Worm (Caenorhabditis elegans): ENCODE data around the gene ZK632.9.

ZK632.9 gene

DNA sequence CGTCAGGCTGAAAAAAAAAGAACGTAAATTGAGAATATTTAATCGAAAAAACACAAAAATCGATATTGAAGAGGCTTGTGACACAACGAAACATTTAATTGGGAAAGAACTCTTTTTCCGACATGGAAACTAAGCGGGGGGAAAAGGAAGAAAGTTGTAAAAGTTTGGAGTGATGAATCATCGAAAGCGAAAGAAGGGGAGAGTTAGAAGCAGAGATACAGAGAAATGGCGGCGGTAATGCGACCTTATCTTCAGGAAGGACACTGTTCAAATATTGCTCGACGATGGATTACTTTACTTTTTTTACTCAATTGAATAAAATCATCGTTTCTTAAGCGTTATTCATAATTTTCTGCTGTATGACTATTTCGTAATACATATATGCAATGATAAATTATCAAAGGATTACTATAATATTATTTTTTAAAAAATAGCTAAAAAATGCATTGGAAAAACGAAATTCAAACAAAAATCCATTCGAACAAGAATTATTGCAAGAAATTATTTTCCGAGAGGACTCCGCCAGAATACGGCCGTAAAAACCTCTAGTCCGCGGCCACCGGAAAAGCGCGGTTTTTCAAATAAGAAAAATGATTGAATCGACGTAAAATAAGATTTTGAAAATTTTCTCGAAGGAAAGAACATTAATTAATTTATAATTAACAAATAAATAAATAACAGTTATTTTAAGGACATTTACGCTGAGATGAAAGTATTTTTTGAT lies 42.7 kb upstream of the ZK632.9 start, which contains the start of gene dhhc-4 (continued):
- TF ChIP-seq lin-40 (tag; optimal IDR thresholded peaks at IDR 0.05) (peak; percentile 55), aptf-3 (GFP tag; IDR thresholded peaks at IDR 0.05) (no peak), ama-1 (optimal IDR thresholded peaks at IDR 0.05) (no peak), ama-1 (GFP tag; optimal IDR thresholded peaks at IDR 0.05) (no peak), aptf-2 (GFP tag; conservative IDR thresholded peaks at IDR 0.05) (0 out of 2 replicates have a peak, but pooled peaks have one; percentile 53), nhr-120 (GFP tag; IDR thresholded peaks at IDR 0.05) (no peak), egl-44 (GFP tag; IDR thresholded peaks at IDR 0.05) (no peak), hmg-1.2 (GFP tag; IDR thresholded peaks at IDR 0.05) (no peak), unc-62 (GFP tag; optimal IDR thresholded peaks at IDR 0.05) (no peak), nfyb-1 (GFP tag; IDR thresholded peaks at IDR 0.05) (no peak), F37B4.10 (GFP tag; IDR thresholded peaks at IDR 0.05) (no peak), T07F8.4 (tag; optimal IDR thresholded peaks at IDR 0.05) (peak; percentile 9), unc-130 (GFP tag; optimal IDR thresholded peaks at IDR 0.05) (peak; percentile 83), tbp1 (GFP tag; optimal IDR thresholded peaks at IDR 0.05) (no peak), nhr-179 (tag; optimal IDR thresholded peaks at IDR 0.05) (no peak), lin-54 (GFP tag; optimal IDR thresholded peaks at IDR 0.05) (no peak), attf-3 (GFP tag; conservative IDR thresholded peaks at IDR 0.05) (no peak), B0019.2 (GFP tag; conservative IDR thresholded peaks at IDR 0.05) (no peak), zfh-2 (GFP tag; conservative IDR thresholded peaks at IDR 0.05) (no peak), dpl-1 (GFP tag; optimal IDR thresholded peaks at IDR 0.05) (peak; percentile 59), nhr-27 (tag; optimal IDR thresholded peaks at IDR 0.05) (no peak), nfya-2 (GFP tag; IDR thresholded peaks at IDR 0.05) (no peak), F57C9.4 (tag; optimal IDR thresholded peaks at IDR 0.05) (no peak), ceh-100 (GFP tag; IDR thresholded peaks at IDR 0.05) (peak; percentile 33; the same call in 1 of the 2 replicates), tlf-1 (GFP tag; optimal IDR thresholded peaks at IDR 0.05) (peak; percentile 44), let-607 (tag; optimal IDR thresholded peaks at IDR 0.05) (peak in 1 of 2 experiments; percentile 71), madf-8 (GFP tag; conservative IDR thresholded peaks at IDR 0.05) (peak; percentile 37; the same call in 1 of the 2 replicates), sptf-2 (GFP tag; optimal IDR thresholded peaks at IDR 0.05) (no peak), xnd-1 (tag; optimal IDR thresholded peaks at IDR 0.05) (peak; percentile 43), sea-2 (GFP tag; IDR thresholded peaks at IDR 0.05) (no peak), atf-7 (tag; optimal IDR thresholded peaks at IDR 0.05) (no peak), him-1 (tag; optimal IDR thresholded peaks at IDR 0.05) (no peak), ztf-22 (GFP tag; optimal IDR thresholded peaks at IDR 0.05) (no peak), mes-4 (tag; optimal IDR thresholded peaks at IDR 0.05) (no peak), repo-1 (tag; optimal IDR thresholded peaks at IDR 0.05) (no peak), ztf-28 (GFP tag; IDR thresholded peaks at IDR 0.05) (no peak), snpc-4 (GFP tag; optimal IDR thresholded peaks at IDR 0.05) (no peak), snpc-4 (tag; optimal IDR thresholded peaks at IDR 0.05) (no peak), T26A5.8 (tag; optimal IDR thresholded peaks at IDR 0.05) (no peak), hsf-1 (GFP tag; IDR thresholded peaks at IDR 0.05) (0 out of 2 replicates have a peak, but pooled peaks have one; percentile 56), Y79H2A.3 (GFP tag; conservative IDR thresholded peaks at IDR 0.05) (no peak), hmg-20 (GFP tag; IDR thresholded peaks at IDR 0.05) (peak; percentile 46; the same call in 1 of the 2 replicates), ztf-18 (tag; optimal IDR thresholded peaks at IDR 0.05) (no peak), Y53F4B.3 (GFP tag; IDR thresholded peaks at IDR 0.05) (no peak), pha-4 (tag; optimal IDR thresholded peaks at IDR 0.05) (no peak), bed-1 (GFP tag; IDR thresholded peaks at IDR 0.05) (no peak), ceh-91 (GFP tag; IDR thresholded peaks at IDR 0.05) (no peak), ztf-25 (GFP tag; IDR thresholded peaks at IDR 0.05) (no peak), efl-1 (GFP tag; optimal IDR thresholded peaks at IDR 0.05) (peak; percentile 53)

All from whole organism, young adult.